Worm (Caenorhabditis elegans) whole organism, L2 larva: ENCODE data around the gene K09C6.10.

Source experiments
- R02D3.7 ChIP-seq: fragments of 150-350 bp; optimal IDR thresholded peaks from 2 replicates; lab custom pipeline; 2014; ENCODE audit warnings: missing biosample characterization, missing genetic modification characterization
- ZK546.5 ChIP-seq: sonication (generic microtip); optimal IDR thresholded peaks from 2 replicates; lab custom pipeline; 2017; ENCODE audit warnings: missing biosample characterization, missing genetic modification characterization
- alr-1 ChIP-seq: fragments of 150-350 bp; optimal IDR thresholded peaks from 2 replicates; lab custom pipeline; 2014; ENCODE audit warnings: missing biosample characterization, missing genetic modification characterization
- ama-1 ChIP-seq: fragments of 150-350 bp; optimal IDR thresholded peaks from 2 replicates; lab custom pipeline; 2018; ENCODE audit warnings: inconsistent platforms
- ceh-82 ChIP-seq: fragments of 150-350 bp; optimal IDR thresholded peaks from 2 replicates; lab custom pipeline; 2014; ENCODE audit warnings: missing biosample characterization, missing genetic modification characterization
- crh-2 ChIP-seq: sonication (generic microtip); optimal IDR thresholded peaks from 2 replicates; lab custom pipeline; 2017; ENCODE audit warnings: missing biosample characterization, missing genetic modification characterization
- dmd-4 ChIP-seq: sonication (generic microtip); optimal IDR thresholded peaks from 2 replicates; lab custom pipeline; 2017; ENCODE audit warnings: missing biosample characterization, missing genetic modification characterization
- egl-27 ChIP-seq: sonication (generic microtip); optimal IDR thresholded peaks from 3 replicates; lab custom pipeline; 2017; ENCODE audit warnings: missing biosample characterization, missing genetic modification reagents, missing genetic modification characterization
- elt-1 ChIP-seq: fragments of 150-350 bp; optimal IDR thresholded peaks from 2 replicates; lab custom pipeline; 2014; ENCODE audit warnings: missing biosample characterization, missing genetic modification characterization
- fos-1 ChIP-seq: fragments of 150-350 bp; optimal IDR thresholded peaks from 2 replicates; lab custom pipeline; 2014; ENCODE audit warnings: missing biosample characterization, missing genetic modification characterization
- lin-11 ChIP-seq: fragments of 150-350 bp; sonication (generic microtip); optimal IDR thresholded peaks from 2 replicates; lab custom pipeline; 2014; ENCODE audit warnings: missing biosample characterization, missing genetic modification characterization, inconsistent platforms, mixed read lengths
- lin-39 ChIP-seq: fragments of 150-350 bp; optimal IDR thresholded peaks from 2 replicates; lab custom pipeline; 2014; ENCODE audit warnings: missing biosample characterization, missing genetic modification reagents, missing genetic modification characterization
- lsy-2 ChIP-seq, 2 experiments: fragments of 150-350 bp in 1 of 2; sonication (generic microtip) in 1 of 2; optimal IDR thresholded peaks; 2 replicates each; lab custom pipeline; 2014 to 2017; ENCODE audit warnings: missing biosample characterization in 2 of 2, missing genetic modification characterization in 2 of 2
- mab-5 ChIP-seq: fragments of 150-350 bp; optimal IDR thresholded peaks from 2 replicates; lab custom pipeline; 2014; ENCODE audit warnings: missing biosample characterization, missing genetic modification characterization
- mbf-1 ChIP-seq: sonication (generic microtip); optimal IDR thresholded peaks from 2 replicates; lab custom pipeline; 2017; ENCODE audit warnings: missing biosample characterization, missing genetic modification characterization
- mdl-1 ChIP-seq, 2 experiments: fragments of 150-350 bp in 1 of 2; sonication (generic microtip) in 1 of 2; optimal IDR thresholded peaks; 2 replicates each; lab custom pipeline; 2017; ENCODE audit warnings: missing biosample characterization in 2 of 2, missing genetic modification characterization in 2 of 2
- nhr-10 ChIP-seq: sonication (generic microtip); optimal IDR thresholded peaks from 2 replicates; lab custom pipeline; 2017; ENCODE audit warnings: missing biosample characterization, missing genetic modification characterization
- nhr-11 ChIP-seq: fragments of 150-350 bp; optimal IDR thresholded peaks from 2 replicates; lab custom pipeline; 2014; ENCODE audit warnings: missing biosample characterization, missing genetic modification characterization
- nhr-129 ChIP-seq: fragments of 150-350 bp; optimal IDR thresholded peaks from 2 replicates; lab custom pipeline; 2014; ENCODE audit warnings: missing biosample characterization, missing genetic modification characterization
- nhr-23 ChIP-seq: fragments of 150-350 bp; optimal IDR thresholded peaks from 2 replicates; lab custom pipeline; 2014; ENCODE audit warnings: missing biosample characterization, missing genetic modification reagents, missing genetic modification characterization
- nhr-25 ChIP-seq: fragments of 150-350 bp; sonication (generic microtip); optimal IDR thresholded peaks from 3 replicates; lab custom pipeline; 2014; ENCODE audit warnings: missing biosample characterization, missing genetic modification characterization
- nhr-6 ChIP-seq: fragments of 150-350 bp; optimal IDR thresholded peaks from 2 replicates; lab custom pipeline; 2014; ENCODE audit warnings: missing biosample characterization, missing genetic modification characterization
- nhr-77 ChIP-seq: fragments of 150-350 bp; optimal IDR thresholded peaks from 2 replicates; lab custom pipeline; 2014; ENCODE audit warnings: missing biosample characterization, missing genetic modification characterization
- peb-1 ChIP-seq: fragments of 150-350 bp; optimal IDR thresholded peaks from 2 replicates; lab custom pipeline; 2014; ENCODE audit warnings: missing biosample characterization, missing genetic modification characterization
- sma-9 ChIP-seq, 2 experiments: fragments of 150-350 bp in 1 of 2; sonication (generic microtip) in 1 of 2; optimal IDR thresholded peaks; 2 replicates each; lab custom pipeline; 2014 to 2016; ENCODE audit warnings: missing genetic modification characterization in 2 of 2, mild to moderate bottlenecking in 1 of 2, missing biosample characterization in 1 of 2, missing compliant biosample characterization in 1 of 2, missing genetic modification reagents in 1 of 2, moderate library complexity in 1 of 2
- snpc-4 ChIP-seq: fragments of 150-350 bp; optimal IDR thresholded peaks from 2 replicates; lab custom pipeline; 2014; ENCODE audit warnings: missing biosample characterization, missing genetic modification characterization
- unc-39 ChIP-seq: fragments of 150-350 bp; optimal IDR thresholded peaks from 2 replicates; lab custom pipeline; 2014; ENCODE audit warnings: missing biosample characterization, missing genetic modification characterization
- unc-55 ChIP-seq: fragments of 150-350 bp; sonication (generic microtip); optimal IDR thresholded peaks from 3 replicates; lab custom pipeline; 2014; ENCODE audit warnings: missing biosample characterization, missing genetic modification reagents, missing genetic modification characterization
- unc-62 ChIP-seq: fragments of 150-350 bp; optimal IDR thresholded peaks from 2 replicates; lab custom pipeline; 2014; ENCODE audit warnings: missing biosample characterization, missing genetic modification reagents, missing genetic modification characterization
- ztf-11 ChIP-seq: sonication (generic microtip); optimal IDR thresholded peaks from 2 replicates; lab custom pipeline; 2017; ENCODE audit warnings: missing biosample characterization, missing genetic modification characterization
- ztf-4 ChIP-seq: fragments of 150-350 bp; optimal IDR thresholded peaks from 2 replicates; lab custom pipeline; 2014; ENCODE audit warnings: missing biosample characterization, missing genetic modification characterization

The K09C6.10 gene

ce11 chrV:858841-859456, 19.7 kb downstream of the K09C6.10 start:
- TF ChIP-seq snpc-4 (tag; lab: Kevin White, UChicago) (peak; percentile 88), alr-1 (no peak)

ce11 chrV:866729-867128, 27.5 kb downstream of the K09C6.10 start, which contains the start of gene T02B11.3:
Gene T02B11.3, minus strand, starts transcription at chrV:866829.
- TF ChIP-seq nhr-6 (tag; lab: Kevin White, UChicago) (no peak), lin-39 (tag; lab: Kevin White, UChicago) (no peak)

- no peak for TF ChIP-seq mbf-1 (tag; lab: Kevin White, UChicago)
- TF ChIP-seq ama-1 (lab: Kevin White, UChicago): no peak
- TF ChIP-seq sma-9 (GFP tag; optimal IDR thresholded peaks at IDR 0.05; lab: Kevin White, UChicago): no peak
- TF ChIP-seq sma-9 (tag; optimal IDR thresholded peaks at IDR 0.05; lab: Kevin White, UChicago): no peak
- no peak for TF ChIP-seq nhr-129 (tag; lab: Kevin White, UChicago)
- TF ChIP-seq ceh-82 (tag; lab: Kevin White, UChicago): no peak
- no peak for TF ChIP-seq ztf-11 (tag; lab: Kevin White, UChicago)
- no peak for TF ChIP-seq crh-2 (tag; lab: Kevin White, UChicago)
- TF ChIP-seq mab-5 (tag; lab: Kevin White, UChicago): no peak
- TF ChIP-seq fos-1 (tag; lab: Kevin White, UChicago): no peak
Measured at ce11 chrV:871029-871428, 31.8 kb downstream of the K09C6.10 start, which contains the start of gene T02B11.4. Gene T02B11.4, minus strand, starts transcription at chrV:871129.

ce11 chrV:875945-876344, 36.7 kb downstream of the K09C6.10 start, which contains the start of gene T02B11.9:
Gene T02B11.9, plus strand, starts transcription at chrV:876245.
- TF ChIP-seq fos-1 (tag; lab: Kevin White, UChicago): no peak
- no peak for TF ChIP-seq nhr-10 (tag; lab: Kevin White, UChicago)
- no peak for TF ChIP-seq R02D3.7 (tag; lab: Kevin White, UChicago)
- no peak for TF ChIP-seq ZK546.5 (tag; lab: Kevin White, UChicago)
- TF ChIP-seq unc-62 (GFP tag; lab: Kevin White, UChicago): no peak
- TF ChIP-seq mdl-1 (tag; optimal IDR thresholded peaks at IDR 0.05; lab: Kevin White, UChicago): no peak
- no peak for TF ChIP-seq ama-1 (lab: Kevin White, UChicago)
- no peak for TF ChIP-seq lin-11 (tag; lab: Kevin White, UChicago)

- TF ChIP-seq nhr-10 (tag; lab: Kevin White, UChicago): no peak
- no peak for TF ChIP-seq egl-27
- TF ChIP-seq ztf-4: no peak
- TF ChIP-seq nhr-23 (tag; lab: Kevin White, UChicago): no peak
- no peak for TF ChIP-seq ZK546.5 (tag; lab: Kevin White, UChicago)
- TF ChIP-seq lsy-2 (tag; optimal IDR thresholded peaks at IDR 0.05; lab: Kevin White, UChicago): no peak
- no peak for TF ChIP-seq mab-5 (tag; lab: Kevin White, UChicago)
- no peak for TF ChIP-seq ztf-11 (tag; lab: Kevin White, UChicago)
- TF ChIP-seq nhr-25 (tag; lab: Kevin White, UChicago): no peak
- TF ChIP-seq fos-1 (tag; lab: Kevin White, UChicago): no peak
Measured at ce11 chrV:878567-878966, 39.3 kb downstream of the K09C6.10 start, which contains the start of gene T02B11.8. Gene T02B11.8, minus strand, starts transcription at chrV:878667.

ce11 chrV:879171-879570, 40.0 kb downstream of the K09C6.10 start, which contains the start of gene srg-53:
Gene srg-53, plus strand, starts transcription at chrV:879471.
- TF ChIP-seq unc-55 (no peak), elt-1 (tag; lab: Kevin White, UChicago) (no peak), nhr-11 (no peak), lin-11 (tag; lab: Kevin White, UChicago) (no peak), dmd-4 (tag; lab: Kevin White, UChicago) (no peak), sma-9 (GFP tag; optimal IDR thresholded peaks at IDR 0.05; lab: Kevin White, UChicago) (no peak), sma-9 (tag; optimal IDR thresholded peaks at IDR 0.05; lab: Kevin White, UChicago) (no peak)

- TF ChIP-seq nhr-77 (tag; lab: Kevin White, UChicago): no peak
- TF ChIP-seq ztf-4: no peak
- TF ChIP-seq nhr-23 (tag; lab: Kevin White, UChicago): no peak
- TF ChIP-seq nhr-129 (tag; lab: Kevin White, UChicago): no peak
- no peak for TF ChIP-seq nhr-11
- no peak for TF ChIP-seq mdl-1 (tag; optimal IDR thresholded peaks at IDR 0.05; lab: Kevin White, UChicago)
- TF ChIP-seq R02D3.7 (tag; lab: Kevin White, UChicago): no peak
- no peak for TF ChIP-seq crh-2 (tag; lab: Kevin White, UChicago)
- no peak for TF ChIP-seq fos-1 (tag; lab: Kevin White, UChicago)
- TF ChIP-seq nhr-6 (tag; lab: Kevin White, UChicago): no peak
- TF ChIP-seq unc-39 (tag; lab: Kevin White, UChicago): no peak
- no peak for TF ChIP-seq peb-1 (tag; lab: Kevin White, UChicago)
Measured at ce11 chrV:884324-884723, 45.1 kb downstream of the K09C6.10 start, which contains the start of gene srj-38. Gene srj-38, minus strand, starts transcription at chrV:884424.
